Worm (Caenorhabditis elegans): ENCODE data around the gene F56D2.8.

The F56D2.8 gene

ce11 chrIII:5582766-5583165, at the start of gene F56D2.8, which contains the start of gene uev-2:
Gene F56D2.8, minus strand, starts transcription at chrIII:5582866.
Gene uev-2, plus strand, starts transcription at chrIII:5583125.
- TF ChIP-seq ama-1 (optimal IDR thresholded peaks at IDR 0.05) (no peak), aly-2 (tag; optimal IDR thresholded peaks at IDR 0.05) (no peak), lin-13 (GFP tag; optimal IDR thresholded peaks at IDR 0.05) (no peak), nhr-21 (tag; optimal IDR thresholded peaks at IDR 0.05) (no peak), peb-1 (tag; optimal IDR thresholded peaks at IDR 0.05) (no peak), nhr-77 (tag; optimal IDR thresholded peaks at IDR 0.05) (no peak)

ce11 chrIII:5630350-5630749, 47.7 kb upstream of the F56D2.8 start:
- TF ChIP-seq nhr-129 (tag; optimal IDR thresholded peaks at IDR 0.05) (peak; percentile 33), sem-4 (tag; optimal IDR thresholded peaks at IDR 0.05) (no peak)

- no peak for TF ChIP-seq unc-39 (tag; optimal IDR thresholded peaks at IDR 0.05)
- TF ChIP-seq nhr-77 (tag; optimal IDR thresholded peaks at IDR 0.05), result no peak
- no peak for TF ChIP-seq unc-62 (GFP tag; optimal IDR thresholded peaks at IDR 0.05)
- peak; percentile 12 for TF ChIP-seq nhr-129 (tag; optimal IDR thresholded peaks at IDR 0.05)
- no peak for TF ChIP-seq nhr-237 (tag; optimal IDR thresholded peaks at IDR 0.05)
- TF ChIP-seq ztf-11 (tag; optimal IDR thresholded peaks at IDR 0.05), result no peak
- peak; percentile 54 for TF ChIP-seq sma-9 (GFP tag; optimal IDR thresholded peaks at IDR 0.05)
- no peak for TF ChIP-seq sma-9 (tag; optimal IDR thresholded peaks at IDR 0.05)
- no peak for TF ChIP-seq elt-3 (tag; optimal IDR thresholded peaks at IDR 0.05)
- no peak for TF ChIP-seq lsy-2 (tag; optimal IDR thresholded peaks at IDR 0.05)
- TF ChIP-seq nhr-10 (tag; optimal IDR thresholded peaks at IDR 0.05), result no peak
- TF ChIP-seq fos-1 (tag; optimal IDR thresholded peaks at IDR 0.05), result no peak
- no peak for TF ChIP-seq mdl-1 (tag; optimal IDR thresholded peaks at IDR 0.05)
- peak; percentile 38 for TF ChIP-seq F13H6.1 (tag; optimal IDR thresholded peaks at IDR 0.05)
- no peak for TF ChIP-seq ama-1 (optimal IDR thresholded peaks at IDR 0.05)
- no peak for TF ChIP-seq peb-1 (tag; optimal IDR thresholded peaks at IDR 0.05)
Measured at ce11 chrIII:5629225-5629624, 46.6 kb upstream of the F56D2.8 start.

- TF ChIP-seq ceh-82 (tag; optimal IDR thresholded peaks at IDR 0.05) (no peak), mbf-1 (tag; optimal IDR thresholded peaks at IDR 0.05) (no peak), mdl-1 (tag; optimal IDR thresholded peaks at IDR 0.05) (no peak), nhr-21 (tag; optimal IDR thresholded peaks at IDR 0.05) (no peak), egl-27 (tag; optimal IDR thresholded peaks at IDR 0.05) (no peak), Y55F3AM.14 (GFP tag; optimal IDR thresholded peaks at IDR 0.05) (no peak), nhr-129 (tag; optimal IDR thresholded peaks at IDR 0.05) (no peak), ceh-16 (tag; optimal IDR thresholded peaks at IDR 0.05) (no peak), zag-1 (tag; optimal IDR thresholded peaks at IDR 0.05) (no peak), C34F6.9 (tag; optimal IDR thresholded peaks at IDR 0.05) (no peak), unc-62 (GFP tag; optimal IDR thresholded peaks at IDR 0.05) (no peak), fos-1 (tag; optimal IDR thresholded peaks at IDR 0.05) (no peak), ztf-4 (tag; optimal IDR thresholded peaks at IDR 0.05) (no peak), unc-39 (tag; optimal IDR thresholded peaks at IDR 0.05) (no peak), unc-55 (GFP tag; optimal IDR thresholded peaks at IDR 0.05) (no peak)
Measured at ce11 chrIII:5624835-5625234, 42.2 kb upstream of the F56D2.8 start, which contains the start of gene daf-4. Gene daf-4, plus strand, starts transcription at chrIII:5625135.

- TF ChIP-seq R02D3.7 (tag; optimal IDR thresholded peaks at IDR 0.05), result no peak
- TF ChIP-seq C34F6.9 (tag; optimal IDR thresholded peaks at IDR 0.05), result peak; percentile 54
- TF ChIP-seq ztf-1 (GFP tag; conservative IDR thresholded peaks at IDR 0.05), result no peak
- peak; percentile 49 for TF ChIP-seq nhr-129 (tag; optimal IDR thresholded peaks at IDR 0.05)
- no peak for TF ChIP-seq fos-1 (tag; optimal IDR thresholded peaks at IDR 0.05)
- TF ChIP-seq F13H6.1 (tag; optimal IDR thresholded peaks at IDR 0.05), result no peak
- peak in 1 of 2 experiments; percentile 0 for TF ChIP-seq lsy-2 (tag; optimal IDR thresholded peaks at IDR 0.05)
- no peak for TF ChIP-seq gmeb-1 (tag; optimal IDR thresholded peaks at IDR 0.05)
- no peak for TF ChIP-seq nhr-12 (tag; optimal IDR thresholded peaks at IDR 0.05)
Measured at ce11 chrIII:5623418-5623817, 40.8 kb upstream of the F56D2.8 start.
